Worm (Caenorhabditis elegans) whole organism, L4 larva: ENCODE measurements around the gene irld-7.
A peak's percentile ranks its signal among the peaks of the same experiment; 100 is the strongest.

Source experiments
- D1046.2 ChIP-seq: fragments of 200-800 bp; sonication (Bioruptor generic); IDR thresholded peaks from 2 replicates; pipeline ENCODE4 v1.3.6; 2022; ENCODE audit warnings: missing genetic modification characterization, missing compliant biosample characterization
- F10B5.3 ChIP-seq: sonication (generic microtip); optimal IDR thresholded peaks from 2 replicates; lab custom pipeline; 2016; ENCODE audit warnings: mild to moderate bottlenecking, missing genetic modification characterization, missing compliant biosample characterization
- F26F4.8 ChIP-seq: fragments of 200-800 bp; sonication (Bioruptor generic); conservative IDR thresholded peaks from 2 replicates; pipeline ENCODE4 v1.3.6; 2022; ENCODE audit warnings: missing genetic modification characterization, missing compliant biosample characterization
- F44E2.7 ChIP-seq: fragments of 200-800 bp; sonication (Bioruptor generic); IDR thresholded peaks from 2 replicates; pipeline ENCODE4 v2.1.2; 2022; ENCODE audit warnings: missing genetic modification characterization, missing compliant biosample characterization
- T20F7.1 ChIP-seq: fragments of 200-800 bp; sonication (Bioruptor generic); optimal IDR thresholded peaks from 2 replicates; lab custom pipeline; 2018; ENCODE audit warnings: mild to moderate bottlenecking, missing genetic modification characterization, missing compliant biosample characterization
- T26A8.4 ChIP-seq: fragments of 200-800 bp; sonication (Bioruptor generic); IDR thresholded peaks from 2 replicates; pipeline ENCODE4 v1.3.6; 2022; ENCODE audit warnings: missing genetic modification characterization, missing compliant biosample characterization
- Y48G9A.11 ChIP-seq: fragments of 200-800 bp; sonication (Bioruptor generic); IDR thresholded peaks from 2 replicates; pipeline ENCODE4 v1.3.6; 2022; ENCODE audit warnings: missing genetic modification reagents, missing genetic modification characterization, missing compliant biosample characterization
- ceh-28 ChIP-seq: fragments of 150-350 bp; optimal IDR thresholded peaks from 2 replicates; lab custom pipeline; 2014; ENCODE audit warnings: missing biosample characterization, missing genetic modification reagents, missing genetic modification characterization
- ceh-32 ChIP-seq: sonication (generic microtip); optimal IDR thresholded peaks from 2 replicates; lab custom pipeline; 2016; ENCODE audit warnings: mild to moderate bottlenecking, missing genetic modification characterization, missing compliant biosample characterization; ENCODE audit not compliant: poor library complexity
- ceh-62 ChIP-seq: sonication (generic microtip); optimal IDR thresholded peaks from 2 replicates; lab custom pipeline; 2017; ENCODE audit warnings: missing biosample characterization, missing genetic modification characterization
- ceh-82 ChIP-seq: sonication (generic microtip); optimal IDR thresholded peaks from 2 replicates; lab custom pipeline; 2017; ENCODE audit warnings: missing biosample characterization, missing genetic modification characterization
- ces-1 ChIP-seq: fragments of 150-350 bp; sonication (generic microtip); optimal IDR thresholded peaks from 4 replicates; lab custom pipeline; 2014; ENCODE audit warnings: missing biosample characterization, missing genetic modification reagents, missing genetic modification characterization
- cey-2 ChIP-seq: sonication (generic microtip); optimal IDR thresholded peaks from 3 replicates; lab custom pipeline; 2017; ENCODE audit warnings: missing genetic modification characterization, mild to moderate bottlenecking, missing compliant biosample characterization, antibody characterized with exemption, borderline replicate concordance; ENCODE audit not compliant: insufficient read depth
- daf-19 ChIP-seq: fragments of 200-800 bp; sonication (Bioruptor generic); conservative IDR thresholded peaks from 2 replicates; pipeline ENCODE4 v1.3.6; 2022; ENCODE audit warnings: missing genetic modification characterization, missing compliant biosample characterization
- dmd-8 ChIP-seq: fragments of 200-800 bp; sonication (Bioruptor generic); IDR thresholded peaks from 2 replicates; pipeline ENCODE4 v1.3.6; 2022; ENCODE audit warnings: missing genetic modification characterization, missing compliant biosample characterization
- dpl-1 ChIP-seq: fragments of 150-350 bp; optimal IDR thresholded peaks from 2 replicates; lab custom pipeline; 2014; ENCODE audit warnings: missing biosample characterization, missing genetic modification reagents, missing genetic modification characterization
- duxl-1 ChIP-seq: sonication (generic microtip); optimal IDR thresholded peaks from 2 replicates; lab custom pipeline; 2016; ENCODE audit warnings: mild to moderate bottlenecking, missing genetic modification characterization, moderate library complexity, missing compliant biosample characterization; ENCODE audit not compliant: poor library complexity
- egl-43 ChIP-seq: fragments of 200-800 bp; sonication (Bioruptor generic); IDR thresholded peaks from 2 replicates; pipeline ENCODE4 v1.3.6; 2022; ENCODE audit warnings: missing genetic modification reagents, missing genetic modification characterization, missing compliant biosample characterization
- fkh-10 ChIP-seq: fragments of 150-350 bp; optimal IDR thresholded peaks from 2 replicates; lab custom pipeline; 2014; ENCODE audit warnings: missing biosample characterization, missing genetic modification reagents, missing genetic modification characterization
- fos-1 ChIP-seq: fragments of 150-350 bp; optimal IDR thresholded peaks from 2 replicates; lab custom pipeline; 2014; ENCODE audit warnings: missing biosample characterization, missing genetic modification characterization
- hlh-11 ChIP-seq: fragments of 200-800 bp; sonication (Bioruptor generic); optimal IDR thresholded peaks from 2 replicates; lab custom pipeline; 2018; ENCODE audit warnings: mild to moderate bottlenecking, missing genetic modification characterization, missing compliant biosample characterization
- hlh-30 ChIP-seq: sonication (generic microtip); optimal IDR thresholded peaks from 2 replicates; lab custom pipeline; 2017; ENCODE audit warnings: antibody characterized with exemption, mild to moderate bottlenecking, missing genetic modification characterization, missing compliant biosample characterization; ENCODE audit not compliant: insufficient read depth
- hmg-1.1 ChIP-seq: fragments of 200-800 bp; sonication (Bioruptor generic); IDR thresholded peaks from 2 replicates; pipeline ENCODE4 v1.3.6; 2022; ENCODE audit warnings: missing genetic modification reagents, missing genetic modification characterization, missing compliant biosample characterization
- lim-7 ChIP-seq: fragments of 200-800 bp; sonication (Bioruptor generic); IDR thresholded peaks from 2 replicates; pipeline ENCODE4 v1.3.6; 2022; ENCODE audit warnings: missing genetic modification characterization, missing compliant biosample characterization
- lin-15B ChIP-seq: fragments of 150-350 bp; sonication (generic microtip); optimal IDR thresholded peaks from 3 replicates; lab custom pipeline; 2014; ENCODE audit warnings: missing biosample characterization, missing genetic modification characterization
- lir-3 ChIP-seq: sonication (generic microtip); optimal IDR thresholded peaks from 2 replicates; lab custom pipeline; 2016; ENCODE audit warnings: mild to moderate bottlenecking, missing genetic modification characterization, missing compliant biosample characterization
- madf-5 ChIP-seq, 2 experiments: fragments of 200-800 bp; sonication (Bioruptor generic); IDR thresholded peaks; 2 replicates each; pipeline ENCODE4 v1.3.6; 2022; ENCODE audit warnings: missing compliant biosample characterization in 2 of 2, missing genetic modification characterization in 2 of 2
- mdl-1 ChIP-seq, 2 experiments: fragments of 150-350 bp in 1 of 2; sonication (generic microtip) in 1 of 2; optimal IDR thresholded peaks; 2 replicates each; lab custom pipeline; 2014 to 2017; ENCODE audit warnings: missing biosample characterization in 2 of 2, missing genetic modification characterization in 2 of 2
- nhr-10 ChIP-seq: fragments of 150-350 bp; optimal IDR thresholded peaks from 2 replicates; lab custom pipeline; 2014; ENCODE audit warnings: missing biosample characterization, missing genetic modification characterization
- nhr-11 ChIP-seq: fragments of 150-350 bp; optimal IDR thresholded peaks from 2 replicates; lab custom pipeline; 2014; ENCODE audit warnings: missing biosample characterization, missing genetic modification characterization
- nhr-28 ChIP-seq: fragments of 150-350 bp; optimal IDR thresholded peaks from 2 replicates; lab custom pipeline; 2014; ENCODE audit warnings: missing biosample characterization, missing genetic modification characterization
- nhr-41 ChIP-seq: fragments of 200-800 bp; sonication (Bioruptor generic); IDR thresholded peaks from 2 replicates; pipeline ENCODE4 v1.3.6; 2022; ENCODE audit warnings: missing genetic modification reagents, missing genetic modification characterization, missing compliant biosample characterization
- nhr-48 ChIP-seq: sonication (generic microtip); optimal IDR thresholded peaks from 2 replicates; lab custom pipeline; 2016; ENCODE audit warnings: mild to moderate bottlenecking, missing genetic modification characterization, missing compliant biosample characterization
- nhr-6 ChIP-seq: fragments of 150-350 bp; optimal IDR thresholded peaks from 2 replicates; lab custom pipeline; 2014; ENCODE audit warnings: missing biosample characterization, missing genetic modification characterization
- nhr-76 ChIP-seq: fragments of 150-350 bp; optimal IDR thresholded peaks from 2 replicates; lab custom pipeline; 2014; ENCODE audit warnings: missing biosample characterization, missing genetic modification characterization
- nhr-77 ChIP-seq: fragments of 150-350 bp; optimal IDR thresholded peaks from 2 replicates; lab custom pipeline; 2014; ENCODE audit warnings: missing biosample characterization, missing genetic modification characterization
- pha-4 ChIP-seq, 2 experiments: fragments of 150-350 bp in 1 of 2; fragments of 200-800 bp in 1 of 2; sonication (Bioruptor generic) in 1 of 2; IDR thresholded peaks in 1 of 2; optimal IDR thresholded peaks in 1 of 2; 2 replicates each; pipeline versions ENCODE4 v1.3.6 to Lab custom; 2014 to 2022; ENCODE audit warnings: missing genetic modification characterization in 2 of 2, missing genetic modification reagents in 2 of 2, missing biosample characterization in 1 of 2, missing compliant biosample characterization in 1 of 2
- php-3 ChIP-seq: fragments of 200-800 bp; sonication (Bioruptor generic); IDR thresholded peaks from 2 replicates; pipeline ENCODE4 v1.3.6; 2022; ENCODE audit warnings: missing genetic modification reagents, missing genetic modification characterization, missing compliant biosample characterization
- saeg-2 ChIP-seq: fragments of 200-800 bp; sonication (Bioruptor generic); IDR thresholded peaks from 2 replicates; pipeline ENCODE4 v1.3.6; 2022; ENCODE audit warnings: missing genetic modification reagents, missing genetic modification characterization, missing compliant biosample characterization
- set-16 ChIP-seq: fragments of 200-800 bp; sonication (Bioruptor generic); IDR thresholded peaks from 2 replicates; pipeline ENCODE4 v1.3.6; 2022; ENCODE audit warnings: missing genetic modification reagents, missing genetic modification characterization, missing compliant biosample characterization
- skn-1 ChIP-seq: fragments of 150-350 bp; optimal IDR thresholded peaks from 2 replicates; lab custom pipeline; 2014; ENCODE audit warnings: missing biosample characterization, missing genetic modification characterization
- snpc-4 ChIP-seq: fragments of 150-350 bp; optimal IDR thresholded peaks from 2 replicates; lab custom pipeline; 2014; ENCODE audit warnings: missing biosample characterization, missing genetic modification characterization
- spr-1 ChIP-seq: sonication (generic microtip); optimal IDR thresholded peaks from 2 replicates; lab custom pipeline; 2016; ENCODE audit warnings: mild to moderate bottlenecking, missing genetic modification characterization, missing compliant biosample characterization
- unc-130 ChIP-seq: sonication (generic microtip); optimal IDR thresholded peaks from 2 replicates; lab custom pipeline; 2016; ENCODE audit warnings: missing genetic modification reagents, missing genetic modification characterization, missing compliant biosample characterization
- unc-39 ChIP-seq: sonication (generic microtip); optimal IDR thresholded peaks from 2 replicates; lab custom pipeline; 2017; ENCODE audit warnings: missing biosample characterization, missing genetic modification characterization
- zag-1 ChIP-seq: fragments of 150-350 bp; optimal IDR thresholded peaks from 2 replicates; lab custom pipeline; 2014; ENCODE audit warnings: missing biosample characterization, missing genetic modification characterization
- zfp-3 ChIP-seq: fragments of 200-800 bp; sonication (Bioruptor generic); conservative IDR thresholded peaks from 2 replicates; pipeline ENCODE4 v1.3.6; 2022; ENCODE audit warnings: missing genetic modification reagents, missing genetic modification characterization, missing compliant biosample characterization
- zip-2 ChIP-seq: fragments of 150-350 bp; optimal IDR thresholded peaks from 2 replicates; lab custom pipeline; 2014; ENCODE audit warnings: missing biosample characterization, missing genetic modification characterization
- ztf-11 ChIP-seq: fragments of 150-350 bp; optimal IDR thresholded peaks from 2 replicates; lab custom pipeline; 2014; ENCODE audit warnings: missing biosample characterization, missing genetic modification characterization
- ztf-7 ChIP-seq: fragments of 150-350 bp; optimal IDR thresholded peaks from 2 replicates; lab custom pipeline; 2014; ENCODE audit warnings: missing biosample characterization, missing genetic modification characterization

Gene irld-7

ce11 chrIV:6556624-6557368 is 33.4 kb upstream of the irld-7 start, which contains the start of gene try-3 (continued):
- TF ChIP-seq zip-2: peak; percentile 40
- peak in 1 of 2 experiments; percentile 82; a peak in 1 of 4 replicates for TF ChIP-seq madf-5 (GFP tag; IDR thresholded peaks at IDR 0.05; lab: Robert Waterston, UW)
- no peak for TF ChIP-seq ztf-11 (tag; lab: Kevin White, UChicago)
- TF ChIP-seq lim-7 (GFP tag; lab: Robert Waterston, UW): peak; percentile 97
- TF ChIP-seq ceh-62: no peak
- peak; percentile 17 for TF ChIP-seq F10B5.3 (tag; lab: Kevin White, UChicago)
- peak; percentile 52 for TF ChIP-seq nhr-28 (tag; lab: Kevin White, UChicago)
- TF ChIP-seq D1046.2 (GFP tag; lab: Robert Waterston, UW): peak; percentile 81
- TF ChIP-seq ceh-32 (tag; lab: Kevin White, UChicago): no peak
- peak; percentile 88 for TF ChIP-seq hmg-1.1
- TF ChIP-seq pha-4 (GFP tag; IDR thresholded peaks at IDR 0.05; lab: Robert Waterston, UW): peak; percentile 87
- no peak for TF ChIP-seq pha-4 (tag; optimal IDR thresholded peaks at IDR 0.05; lab: Kevin White, UChicago)
- TF ChIP-seq zag-1 (tag; lab: Kevin White, UChicago): no peak
- TF ChIP-seq nhr-6 (tag; lab: Kevin White, UChicago): no peak
- TF ChIP-seq dmd-8: peak; percentile 73; the same call in 1 of the 2 replicates
- TF ChIP-seq nhr-41 (GFP tag; lab: Robert Waterston, UW): peak; percentile 30; the same call in 1 of the 2 replicates
- peak; percentile 76 for TF ChIP-seq Y48G9A.11 (GFP tag; lab: Robert Waterston, UW)
- TF ChIP-seq T26A8.4 (GFP tag; lab: Robert Waterston, UW): peak; percentile 66
- TF ChIP-seq unc-130: peak; percentile 54
- TF ChIP-seq daf-19: no peak
- no peak for TF ChIP-seq snpc-4 (tag; lab: Kevin White, UChicago)
- no peak for TF ChIP-seq cey-2 (tag; lab: Kevin White, UChicago)
- TF ChIP-seq T20F7.1: no peak
- TF ChIP-seq duxl-1 (tag; lab: Kevin White, UChicago): peak; percentile 71
- TF ChIP-seq egl-43 (GFP tag; lab: Robert Waterston, UW): no peak
- peak in 1 of 2 experiments; percentile 22 for TF ChIP-seq mdl-1 (tag; optimal IDR thresholded peaks at IDR 0.05; lab: Kevin White, UChicago)
- no peak for TF ChIP-seq skn-1 (tag; lab: Kevin White, UChicago)
- peak; percentile 60; the same call in 1 of the 2 replicates for TF ChIP-seq F44E2.7
- TF ChIP-seq unc-39: no peak
- 0 out of 2 replicates have a peak, but pooled peaks have one; percentile 12 for TF ChIP-seq php-3 (GFP tag; lab: Robert Waterston, UW)
- no peak for TF ChIP-seq saeg-2
- peak; percentile 52 for TF ChIP-seq nhr-77 (tag; lab: Kevin White, UChicago)
- TF ChIP-seq ces-1 (GFP tag; lab: Kevin White, UChicago): no peak
- no peak for TF ChIP-seq zfp-3 (GFP tag; lab: Robert Waterston, UW)
- TF ChIP-seq fos-1: no peak
- peak; percentile 27 for TF ChIP-seq nhr-10 (tag; lab: Kevin White, UChicago)
- TF ChIP-seq fkh-10 (GFP tag; lab: Kevin White, UChicago): peak; percentile 68
- peak; percentile 34 for TF ChIP-seq nhr-48
- no peak for TF ChIP-seq ceh-28 (tag; lab: Kevin White, UChicago)
- TF ChIP-seq set-16 (GFP tag; lab: Robert Waterston, UW): no peak; the same call in none of the 2 replicates
- TF ChIP-seq hlh-30 (tag; lab: Kevin White, UChicago): peak; percentile 68
- TF ChIP-seq F26F4.8: peak; percentile 76
- TF ChIP-seq ztf-7: no peak
- peak; percentile 72 for TF ChIP-seq hlh-11 (tag; lab: Kevin White, UChicago)
- TF ChIP-seq nhr-11 (tag; lab: Kevin White, UChicago): no peak
- TF ChIP-seq lir-3 (tag; lab: Kevin White, UChicago): no peak
- TF ChIP-seq ceh-82: no peak
- TF ChIP-seq dpl-1 (GFP tag; lab: Kevin White, UChicago): peak; percentile 49
- TF ChIP-seq spr-1 (tag; lab: Kevin White, UChicago): peak; percentile 11
- TF ChIP-seq lin-15B (tag; lab: Kevin White, UChicago): no peak
- no peak for TF ChIP-seq nhr-76 (tag; lab: Kevin White, UChicago)
